Worm (Caenorhabditis elegans) whole organism, L3 larva: Measurements from ENCODE around the gene txt-12.

ENCODE experiments used
- R02D3.7 ChIP-seq: fragments of 150-350 bp; optimal IDR thresholded peaks from 2 replicates; lab custom pipeline; 2014; ENCODE audit warnings: missing biosample characterization, missing genetic modification characterization
- ZK546.5 ChIP-seq: sonication (generic microtip); optimal IDR thresholded peaks from 2 replicates; lab custom pipeline; 2017; ENCODE audit warnings: missing biosample characterization, missing genetic modification characterization
- aly-2 ChIP-seq: fragments of 150-350 bp; optimal IDR thresholded peaks from 2 replicates; lab custom pipeline; 2014; ENCODE audit warnings: missing biosample characterization, missing genetic modification characterization
- ama-1 ChIP-seq: fragments of 150-350 bp; optimal IDR thresholded peaks from 2 replicates; lab custom pipeline; 2018
- ceh-16 ChIP-seq: sonication (generic microtip); optimal IDR thresholded peaks from 2 replicates; lab custom pipeline; 2017; ENCODE audit warnings: missing biosample characterization, missing genetic modification characterization
- ceh-28 ChIP-seq: fragments of 150-350 bp; optimal IDR thresholded peaks from 2 replicates; lab custom pipeline; 2014; ENCODE audit warnings: missing biosample characterization, missing genetic modification reagents, missing genetic modification characterization
- ceh-82 ChIP-seq: fragments of 150-350 bp; optimal IDR thresholded peaks from 2 replicates; lab custom pipeline; 2014; ENCODE audit warnings: missing biosample characterization, missing genetic modification characterization
- ceh-9 ChIP-seq: sonication (generic microtip); optimal IDR thresholded peaks from 2 replicates; lab custom pipeline; 2018; ENCODE audit warnings: missing biosample characterization, missing genetic modification characterization
- egl-27 ChIP-seq: sonication (generic microtip); optimal IDR thresholded peaks from 4 replicates; lab custom pipeline; 2017; ENCODE audit warnings: missing biosample characterization, missing genetic modification reagents, missing genetic modification characterization
- elt-1 ChIP-seq: fragments of 150-350 bp; optimal IDR thresholded peaks from 2 replicates; lab custom pipeline; 2014; ENCODE audit warnings: missing biosample characterization, missing genetic modification characterization
- elt-2 ChIP-seq: sonication (generic microtip); optimal IDR thresholded peaks from 2 replicates; lab custom pipeline; 2016; ENCODE audit warnings: missing genetic modification reagents, mild to moderate bottlenecking, missing genetic modification characterization, missing compliant biosample characterization
- elt-3 ChIP-seq, 3 experiments: fragments of 150-350 bp in 1 of 3; sonication (generic microtip) in 2 of 3; optimal IDR thresholded peaks; 2 replicates in 2 of 3; 4 replicates in 1 of 3; lab custom pipeline; 2014 to 2017; ENCODE audit warnings: missing biosample characterization in 3 of 3, missing genetic modification characterization in 3 of 3
- eor-1 ChIP-seq, 2 experiments: fragments of 150-350 bp; optimal IDR thresholded peaks; 2 replicates each; lab custom pipeline; 2014 to 2018; ENCODE audit warnings: missing biosample characterization in 2 of 2, missing genetic modification characterization in 2 of 2
- fkh-10 ChIP-seq: sonication (generic microtip); optimal IDR thresholded peaks from 2 replicates; lab custom pipeline; 2017; ENCODE audit warnings: missing biosample characterization, missing genetic modification reagents, missing genetic modification characterization
- fkh-2 ChIP-seq: fragments of 150-350 bp; optimal IDR thresholded peaks from 2 replicates; lab custom pipeline; 2014; ENCODE audit warnings: missing biosample characterization, missing genetic modification reagents, missing genetic modification characterization
- fos-1 ChIP-seq: fragments of 150-350 bp; optimal IDR thresholded peaks from 2 replicates; lab custom pipeline; 2014; ENCODE audit warnings: missing biosample characterization, missing genetic modification characterization
- hmg-11 ChIP-seq: sonication (generic microtip); optimal IDR thresholded peaks from 2 replicates; lab custom pipeline; 2016; ENCODE audit warnings: missing genetic modification characterization, missing compliant biosample characterization
- jun-1 ChIP-seq: fragments of 150-350 bp; optimal IDR thresholded peaks from 2 replicates; lab custom pipeline; 2014; ENCODE audit warnings: missing biosample characterization, missing genetic modification reagents, missing genetic modification characterization
- lin-15B ChIP-seq: fragments of 150-350 bp; optimal IDR thresholded peaks from 2 replicates; lab custom pipeline; 2014; ENCODE audit warnings: missing biosample characterization, missing genetic modification characterization
- lin-39 ChIP-seq: fragments of 150-350 bp; optimal IDR thresholded peaks from 2 replicates; lab custom pipeline; 2018; ENCODE audit warnings: missing biosample characterization, missing genetic modification reagents, missing genetic modification characterization
- lsy-12 ChIP-seq: sonication (generic microtip); optimal IDR thresholded peaks from 2 replicates; lab custom pipeline; 2016; ENCODE audit warnings: mild to moderate bottlenecking, missing genetic modification characterization, missing compliant biosample characterization
- mdl-1 ChIP-seq: fragments of 150-350 bp; optimal IDR thresholded peaks from 2 replicates; lab custom pipeline; 2014; ENCODE audit warnings: missing biosample characterization, missing genetic modification characterization
- mml-1 ChIP-seq: fragments of 150-350 bp; sonication (generic microtip); optimal IDR thresholded peaks from 3 replicates; lab custom pipeline; 2014; ENCODE audit warnings: missing biosample characterization, missing genetic modification characterization
- nfya-1 ChIP-seq: sonication (generic microtip); optimal IDR thresholded peaks from 2 replicates; lab custom pipeline; 2017; ENCODE audit warnings: missing genetic modification characterization, mild to moderate bottlenecking, missing compliant biosample characterization, antibody characterized with exemption, moderate library complexity; ENCODE audit not compliant: insufficient read depth
- nhr-11 ChIP-seq: fragments of 150-350 bp; optimal IDR thresholded peaks from 2 replicates; lab custom pipeline; 2014; ENCODE audit warnings: missing biosample characterization, missing genetic modification characterization
- nhr-12 ChIP-seq: fragments of 150-350 bp; optimal IDR thresholded peaks from 2 replicates; lab custom pipeline; 2014; ENCODE audit warnings: missing biosample characterization, missing genetic modification characterization
- nhr-23 ChIP-seq: fragments of 150-350 bp; optimal IDR thresholded peaks from 2 replicates; lab custom pipeline; 2014; ENCODE audit warnings: missing biosample characterization, missing genetic modification reagents, missing genetic modification characterization
- nhr-237 ChIP-seq: fragments of 150-350 bp; optimal IDR thresholded peaks from 2 replicates; lab custom pipeline; 2014; ENCODE audit warnings: missing biosample characterization, missing genetic modification characterization
- nhr-25 ChIP-seq: sonication (generic microtip); optimal IDR thresholded peaks from 2 replicates; lab custom pipeline; 2017; ENCODE audit warnings: missing biosample characterization, missing genetic modification characterization
- nhr-28 ChIP-seq: fragments of 150-350 bp; optimal IDR thresholded peaks from 2 replicates; lab custom pipeline; 2014; ENCODE audit warnings: missing biosample characterization, missing genetic modification characterization
- nhr-43 ChIP-seq: sonication (generic microtip); optimal IDR thresholded peaks from 2 replicates; lab custom pipeline; 2016; ENCODE audit warnings: mild to moderate bottlenecking, missing genetic modification characterization, missing compliant biosample characterization; ENCODE audit not compliant: poor library complexity, severe bottlenecking
- nhr-76 ChIP-seq: fragments of 150-350 bp; sonication (generic microtip); optimal IDR thresholded peaks from 5 replicates; lab custom pipeline; 2014; ENCODE audit warnings: missing biosample characterization, missing genetic modification characterization
- pha-4 ChIP-seq: fragments of 150-350 bp; optimal IDR thresholded peaks from 2 replicates; lab custom pipeline; 2014; ENCODE audit warnings: missing biosample characterization, missing genetic modification reagents, missing genetic modification characterization
- pqm-1 ChIP-seq: fragments of 150-350 bp; optimal IDR thresholded peaks from 2 replicates; lab custom pipeline; 2017; ENCODE audit warnings: missing biosample characterization, missing genetic modification characterization, inconsistent platforms
- skn-1 ChIP-seq: fragments of 150-350 bp; optimal IDR thresholded peaks from 2 replicates; lab custom pipeline; 2014; ENCODE audit warnings: missing biosample characterization, missing genetic modification characterization
- snpc-4 ChIP-seq: fragments of 150-350 bp; optimal IDR thresholded peaks from 2 replicates; lab custom pipeline; 2014; ENCODE audit warnings: missing biosample characterization, missing genetic modification characterization
- tbx-2 ChIP-seq: sonication (generic microtip); optimal IDR thresholded peaks from 2 replicates; lab custom pipeline; 2016; ENCODE audit warnings: mild to moderate bottlenecking, missing genetic modification characterization, missing compliant biosample characterization
- unc-39 ChIP-seq: sonication (generic microtip); optimal IDR thresholded peaks from 4 replicates; lab custom pipeline; 2017; ENCODE audit warnings: missing biosample characterization, missing genetic modification characterization
- unc-62 ChIP-seq: fragments of 150-350 bp; sonication (generic microtip); optimal IDR thresholded peaks from 4 replicates; lab custom pipeline; 2014; ENCODE audit warnings: missing biosample characterization, missing genetic modification reagents, missing genetic modification characterization
- zag-1 ChIP-seq: fragments of 150-350 bp; optimal IDR thresholded peaks from 2 replicates; lab custom pipeline; 2014; ENCODE audit warnings: missing biosample characterization, missing genetic modification characterization
- ztf-11 ChIP-seq: fragments of 150-350 bp; optimal IDR thresholded peaks from 2 replicates; lab custom pipeline; 2014; ENCODE audit warnings: missing biosample characterization, missing genetic modification characterization
- ztf-4 ChIP-seq: fragments of 150-350 bp; optimal IDR thresholded peaks from 2 replicates; lab custom pipeline; 2014; ENCODE audit warnings: missing biosample characterization, missing genetic modification characterization

txt-12 gene

ce11 chrV:15078560-15078959 is 14.2 kb upstream of the txt-12 start:
- TF ChIP-seq mdl-1 (tag; lab: Kevin White, UChicago) (no peak), elt-2 (no peak), hmg-11 (no peak), unc-39 (no peak), nfya-1 (tag; lab: Kevin White, UChicago) (no peak), snpc-4 (tag; lab: Kevin White, UChicago) (no peak), tbx-2 (tag; lab: Kevin White, UChicago) (no peak), nhr-43 (no peak), pqm-1 (tag; lab: Kevin White, UChicago) (no peak), nhr-237 (tag; lab: Kevin White, UChicago) (no peak), ZK546.5 (tag; lab: Kevin White, UChicago) (no peak), ceh-16 (tag; lab: Kevin White, UChicago) (no peak), nhr-12 (no peak), skn-1 (no peak), nhr-76 (no peak), mml-1 (tag; lab: Kevin White, UChicago) (no peak), unc-62 (GFP tag; lab: Kevin White, UChicago) (no peak), ztf-11 (no peak), fkh-2 (no peak), pha-4 (tag; lab: Kevin White, UChicago) (no peak)

DNA sequence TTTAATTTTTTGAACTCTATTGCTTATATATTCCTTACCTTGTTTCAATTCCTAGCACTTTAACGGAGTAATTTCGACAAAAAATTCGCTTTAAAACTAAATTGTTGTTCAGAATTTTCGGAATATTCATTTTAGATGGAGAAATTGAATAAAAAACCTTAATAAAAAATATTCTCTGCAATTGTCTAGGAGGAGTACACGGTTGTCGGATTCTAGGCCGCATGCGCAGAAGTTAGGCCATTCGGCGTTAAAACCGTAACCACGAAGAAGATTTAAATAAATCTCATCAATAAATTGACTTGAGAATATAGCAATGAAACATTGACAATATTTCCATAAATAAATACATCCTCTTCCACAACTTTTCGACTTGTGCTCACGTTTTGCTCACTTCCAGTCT is 10.5 kb upstream of the txt-12 start, which contains the start of the genes C01G10.10 and C01G10.9:
C01G10.10 (minus strand) TSS at position 151 of the 400 bp plus-strand sequence.
C01G10.9 (plus strand) TSS at position 240 of the 400 bp plus-strand sequence.
- peak; percentile 91 for TF ChIP-seq nhr-43
- no peak for TF ChIP-seq mdl-1 (tag; lab: Kevin White, UChicago)
- no peak for TF ChIP-seq ceh-82 (tag; lab: Kevin White, UChicago)
- no peak for TF ChIP-seq nhr-76
- peak; percentile 43 for TF ChIP-seq nhr-23
- TF ChIP-seq hmg-11: peak; percentile 33
- peak; percentile 62 for TF ChIP-seq snpc-4 (tag; lab: Kevin White, UChicago)
- TF ChIP-seq R02D3.7: peak; percentile 9
- peak; percentile 66 for TF ChIP-seq pha-4 (tag; lab: Kevin White, UChicago)
- peak in 1 of 2 experiments; percentile 67 for TF ChIP-seq eor-1 (tag; optimal IDR thresholded peaks at IDR 0.05; lab: Kevin White, UChicago)
- TF ChIP-seq nhr-25 (tag; lab: Kevin White, UChicago): peak; percentile 8
- TF ChIP-seq fkh-2: no peak
- no peak for TF ChIP-seq ceh-28 (tag; lab: Kevin White, UChicago)
- TF ChIP-seq nhr-28: no peak
- no peak for TF ChIP-seq egl-27 (tag; lab: Kevin White, UChicago)
- TF ChIP-seq elt-2: peak; percentile 41
- TF ChIP-seq lin-39 (tag; lab: Kevin White, UChicago): peak; percentile 16
- peak; percentile 8 for TF ChIP-seq elt-1 (tag; lab: Kevin White, UChicago)
- TF ChIP-seq lin-15B (tag; lab: Kevin White, UChicago): peak; percentile 57
- peak; percentile 39 for TF ChIP-seq nfya-1 (tag; lab: Kevin White, UChicago)

ce11 chrV:15083659-15084058 is 9.1 kb upstream of the txt-12 start:
- TF ChIP-seq unc-39 (no peak), nhr-12 (no peak), ama-1 (lab: Kevin White, UChicago) (peak; percentile 84), elt-3 (tag; optimal IDR thresholded peaks at IDR 0.05; lab: Kevin White, UChicago) (no peak), elt-2 (peak; percentile 15), ceh-28 (tag; lab: Kevin White, UChicago) (no peak), R02D3.7 (no peak), lsy-12 (no peak)

- TF ChIP-seq unc-62 (GFP tag; lab: Kevin White, UChicago) (no peak), fkh-10 (GFP tag; lab: Kevin White, UChicago) (peak; percentile 92), ztf-11 (no peak), ceh-9 (tag; lab: Kevin White, UChicago) (no peak), lsy-12 (peak; percentile 85), mml-1 (tag; lab: Kevin White, UChicago) (no peak), elt-3 (tag; optimal IDR thresholded peaks at IDR 0.05; lab: Kevin White, UChicago) (no peak), lin-15B (tag; lab: Kevin White, UChicago) (peak; percentile 99), hmg-11 (peak; percentile 83), ceh-82 (tag; lab: Kevin White, UChicago) (peak; percentile 68), ceh-16 (tag; lab: Kevin White, UChicago) (no peak), ztf-4 (tag; lab: Kevin White, UChicago) (no peak), egl-27 (tag; lab: Kevin White, UChicago) (peak; percentile 13), nhr-28 (no peak), lin-39 (tag; lab: Kevin White, UChicago) (peak; percentile 75), ceh-28 (tag; lab: Kevin White, UChicago) (peak; percentile 77), elt-1 (tag; lab: Kevin White, UChicago) (no peak), mdl-1 (tag; lab: Kevin White, UChicago) (no peak), R02D3.7 (peak; percentile 98), nhr-76 (peak; percentile 0), unc-39 (no peak), jun-1 (tag; lab: Kevin White, UChicago) (peak; percentile 58), snpc-4 (tag; lab: Kevin White, UChicago) (peak; percentile 87), aly-2 (tag; lab: Kevin White, UChicago) (no peak), eor-1 (tag; optimal IDR thresholded peaks at IDR 0.05; lab: Kevin White, UChicago) (peak in 1 of 2 experiments; percentile 45), ama-1 (lab: Kevin White, UChicago) (no peak), skn-1 (peak; percentile 15), zag-1 (tag; lab: Kevin White, UChicago) (no peak), nfya-1 (tag; lab: Kevin White, UChicago) (peak; percentile 89), ZK546.5 (tag; lab: Kevin White, UChicago) (no peak), tbx-2 (tag; lab: Kevin White, UChicago) (peak; percentile 37), nhr-237 (tag; lab: Kevin White, UChicago) (no peak), nhr-25 (tag; lab: Kevin White, UChicago) (peak; percentile 86), nhr-12 (no peak), fos-1 (tag; lab: Kevin White, UChicago) (no peak), nhr-11 (tag; lab: Kevin White, UChicago) (peak; percentile 11)
Observed at ce11 chrV:15085335-15085800, 7.4 kb upstream of the txt-12 start, which contains the start of the genes ahsa-1 and C01G10.7. Gene ahsa-1 (minus strand): TSS chrV:15085385. Gene C01G10.7 (plus strand): TSS chrV:15085747.
